Fruit fly (Drosophila melanogaster) whole organism, embryonic: Measurements from ENCODE around the gene Cpr62Bc.

ENCODE experiments used
- Awh ChIP-seq: fragments of 200-800 bp; sonication (Bioruptor generic); IDR thresholded peaks from 2 replicates; pipeline ENCODE4, ENCODE4 v1.3.6; 2022; ENCODE audit warnings: missing biosample characterization, missing genetic modification characterization
- CG11695 ChIP-seq: fragments of 200-800 bp; sonication (Bioruptor generic); IDR thresholded peaks from 3 replicates; pipeline ENCODE4 v1.3.6; 2022; ENCODE audit warnings: missing biosample characterization, missing genetic modification characterization
- CG12071 ChIP-seq: fragments of 200-800 bp; sonication (Bioruptor generic); optimal IDR thresholded peaks from 3 replicates; lab custom pipeline; 2018; ENCODE audit warnings: missing biosample characterization, mild to moderate bottlenecking, missing genetic modification characterization
- CG12769 ChIP-seq: fragments of 200-800 bp; sonication (Bioruptor generic); optimal IDR thresholded peaks from 2 replicates; lab custom pipeline; 2019; ENCODE audit warnings: missing biosample characterization, mild to moderate bottlenecking, missing genetic modification characterization, moderate library complexity
- CG13123 ChIP-seq: fragments of 200-800 bp; sonication (Bioruptor generic); optimal IDR thresholded peaks from 2 replicates; lab custom pipeline; 2016; ENCODE audit warnings: missing biosample characterization, missing genetic modification characterization
- CG13424 ChIP-seq: fragments of 200-800 bp; sonication (Bioruptor generic); optimal IDR thresholded peaks from 2 replicates; lab custom pipeline; 2019; ENCODE audit warnings: missing biosample characterization, mild to moderate bottlenecking, missing genetic modification characterization, moderate library complexity
- CG14710 ChIP-seq: fragments of 200-800 bp; sonication (Bioruptor generic); optimal IDR thresholded peaks from 3 replicates; lab custom pipeline; 2019; ENCODE audit warnings: missing biosample characterization, mild to moderate bottlenecking, missing genetic modification characterization, moderate library complexity
- CG15696 ChIP-seq: fragments of 200-800 bp; sonication (Bioruptor generic); optimal IDR thresholded peaks from 2 replicates; lab custom pipeline; 2019; ENCODE audit warnings: missing biosample characterization, mild to moderate bottlenecking, missing genetic modification characterization, moderate library complexity
- CG1602 ChIP-seq: fragments of 200-800 bp; sonication (Bioruptor generic); optimal IDR thresholded peaks from 3 replicates; lab custom pipeline; 2016; ENCODE audit warnings: missing biosample characterization, missing genetic modification characterization
- CG17829 ChIP-seq: fragments of 200-800 bp; optimal IDR thresholded peaks from 2 replicates; lab custom pipeline; 2019; ENCODE audit warnings: missing biosample characterization, mild to moderate bottlenecking, missing genetic modification characterization, moderate library complexity
- CG18011 ChIP-seq: fragments of 200-800 bp; sonication (Bioruptor generic); optimal IDR thresholded peaks from 2 replicates; lab custom pipeline; 2017; ENCODE audit warnings: missing biosample characterization, missing genetic modification characterization, mild to moderate bottlenecking, moderate library complexity, missing genotype
- CG30020 ChIP-seq: fragments of 200-800 bp; optimal IDR thresholded peaks from 2 replicates; lab custom pipeline; 2019; ENCODE audit warnings: missing biosample characterization, mild to moderate bottlenecking, missing genetic modification characterization, moderate library complexity
- CG30431 ChIP-seq: fragments of 200-800 bp; sonication (Bioruptor generic); optimal IDR thresholded peaks from 2 replicates; lab custom pipeline; 2017; ENCODE audit warnings: missing biosample characterization, missing genetic modification characterization
- CG4707 ChIP-seq: fragments of 200-800 bp; sonication (Bioruptor generic); optimal IDR thresholded peaks from 2 replicates; lab custom pipeline; 2018; ENCODE audit warnings: missing biosample characterization, mild to moderate bottlenecking, missing genetic modification characterization, moderate library complexity
- CG9817 ChIP-seq: fragments of 200-800 bp; sonication (Bioruptor generic); optimal IDR thresholded peaks from 2 replicates; lab custom pipeline; 2018; ENCODE audit warnings: missing biosample characterization, mild to moderate bottlenecking, missing genetic modification characterization, moderate library complexity
- CG9876 ChIP-seq: fragments of 200-800 bp; sonication (Bioruptor generic); optimal IDR thresholded peaks from 2 replicates; lab custom pipeline; 2016; ENCODE audit warnings: missing biosample characterization, missing genetic modification characterization
- D ChIP-seq, 2 experiments: fragments of 200-800 bp in 1 of 2; fragments of >200 bp in 1 of 2; sonication (Bioruptor generic) in 1 of 2; optimal IDR thresholded peaks; 2 replicates in 1 of 2; 3 replicates in 1 of 2; lab custom pipeline; 2017; ENCODE audit warnings: mild to moderate bottlenecking in 1 of 2, missing biosample characterization in 1 of 2, missing genetic modification characterization in 1 of 2, missing genetic modification reagents in 1 of 2
- Dip3 ChIP-seq: fragments of 200-800 bp; sonication (Bioruptor generic); optimal IDR thresholded peaks from 3 replicates; lab custom pipeline; 2016; ENCODE audit warnings: missing biosample characterization, missing genetic modification characterization
- E2f1 ChIP-seq: fragments of 200-800 bp; sonication (Bioruptor generic); IDR thresholded peaks from 2 replicates; pipeline ENCODE4 v1.3.6; 2022; ENCODE audit warnings: missing biosample characterization, missing genetic modification characterization
- Elba2 ChIP-seq: fragments of 200-800 bp; sonication (Bioruptor generic); optimal IDR thresholded peaks from 3 replicates; lab custom pipeline; 2016; ENCODE audit warnings: missing biosample characterization, missing genetic modification characterization
- HLH54F ChIP-seq: fragments of 200-800 bp; sonication (Bioruptor generic); optimal IDR thresholded peaks from 3 replicates; lab custom pipeline; 2016; ENCODE audit warnings: missing biosample characterization, missing genetic modification characterization
- Hey ChIP-seq: fragments of 200-800 bp; sonication (Bioruptor generic); optimal IDR thresholded peaks from 3 replicates; lab custom pipeline; 2018; ENCODE audit warnings: missing biosample characterization, mild to moderate bottlenecking, missing genetic modification characterization
- Hr3 ChIP-seq: fragments of 200-800 bp; sonication (Bioruptor generic); optimal IDR thresholded peaks from 3 replicates; lab custom pipeline; 2016; ENCODE audit warnings: missing biosample characterization, missing genetic modification characterization
- Hr78 ChIP-seq, 2 experiments: fragments of 200-800 bp in 1 of 2; fragments of >200 bp in 1 of 2; sonication (Bioruptor generic) in 1 of 2; optimal IDR thresholded peaks; 2 replicates each; lab custom pipeline; 2017 to 2019; ENCODE audit warnings: missing biosample characterization in 2 of 2, missing genetic modification characterization in 2 of 2, mild to moderate bottlenecking in 1 of 2, moderate library complexity in 1 of 2
- Hsf ChIP-seq: fragments of 200-800 bp; sonication (Bioruptor generic); optimal IDR thresholded peaks from 3 replicates; lab custom pipeline; 2016; ENCODE audit warnings: missing biosample characterization, missing genetic modification characterization
- MBD-R2 ChIP-seq: fragments of 200-800 bp; sonication (Bioruptor generic); IDR thresholded peaks from 2 replicates; pipeline ENCODE4 v1.3.6; 2022; ENCODE audit warnings: missing biosample characterization, missing genetic modification characterization
- NFAT ChIP-seq: fragments of 200-800 bp; sonication (Bioruptor generic); IDR thresholded peaks from 2 replicates; pipeline ENCODE4 v1.3.6; 2022; ENCODE audit warnings: missing biosample characterization, missing genetic modification characterization
- Pdp1 ChIP-seq, 2 experiments: fragments of 200-800 bp; sonication (Bioruptor generic); optimal IDR thresholded peaks; 3 replicates each; lab custom pipeline; 2016; ENCODE audit warnings: missing biosample characterization in 2 of 2, missing genetic modification characterization in 2 of 2, mild to moderate bottlenecking in 1 of 2, moderate library complexity in 1 of 2
- Sry-β ChIP-seq: fragments of 200-800 bp; sonication (Bioruptor generic); optimal IDR thresholded peaks from 2 replicates; lab custom pipeline; 2018; ENCODE audit warnings: missing biosample characterization, mild to moderate bottlenecking, missing genetic modification characterization, moderate library complexity
- ac ChIP-seq: fragments of 200-800 bp; sonication (Bioruptor generic); optimal IDR thresholded peaks from 3 replicates; lab custom pipeline; 2017; ENCODE audit warnings: missing biosample characterization, mild to moderate bottlenecking, missing genetic modification characterization
- chif ChIP-seq, 2 experiments: fragments of 200-800 bp; sonication (Bioruptor generic); optimal IDR thresholded peaks; 3 replicates each; lab custom pipeline; 2016; ENCODE audit warnings: missing biosample characterization in 2 of 2, missing genetic modification characterization in 2 of 2
- chn ChIP-seq: fragments of 200-800 bp; sonication (Bioruptor generic); optimal IDR thresholded peaks from 2 replicates; lab custom pipeline; 2016; ENCODE audit warnings: missing biosample characterization, missing genetic modification characterization
- ci ChIP-seq: fragments of 200-800 bp; sonication (Bioruptor generic); IDR thresholded peaks from 3 replicates; pipeline ENCODE4 v1.3.6; 2022; ENCODE audit warnings: missing biosample characterization, missing genetic modification characterization
- dati ChIP-seq: fragments of 200-800 bp; sonication (Bioruptor generic); IDR thresholded peaks from 2 replicates; pipeline ENCODE4 v1.3.6; 2022; ENCODE audit warnings: missing biosample characterization, missing genetic modification characterization
- dm ChIP-seq: fragments of 200-800 bp; sonication (Bioruptor generic); optimal IDR thresholded peaks from 3 replicates; lab custom pipeline; 2016; ENCODE audit warnings: missing biosample characterization, missing genetic modification characterization
- emc ChIP-seq: fragments of 200-800 bp; sonication (Bioruptor generic); optimal IDR thresholded peaks from 2 replicates; lab custom pipeline; 2016; ENCODE audit warnings: missing biosample characterization, missing genetic modification characterization
- en ChIP-seq: fragments of 200-800 bp; sonication (Bioruptor generic); optimal IDR thresholded peaks from 2 replicates; lab custom pipeline; 2016; ENCODE audit warnings: missing biosample characterization, missing genetic modification characterization
- exex ChIP-seq: fragments of 200-800 bp; sonication (Bioruptor generic); optimal IDR thresholded peaks from 4 replicates; lab custom pipeline; 2018; ENCODE audit warnings: missing biosample characterization, mild to moderate bottlenecking, missing genetic modification characterization, moderate library complexity
- fd3F ChIP-seq: fragments of 200-800 bp; sonication (Bioruptor generic); optimal IDR thresholded peaks from 2 replicates; lab custom pipeline; 2018; ENCODE audit warnings: missing biosample characterization, mild to moderate bottlenecking, missing genetic modification characterization, moderate library complexity
- fu2 ChIP-seq: fragments of 200-800 bp; sonication (Bioruptor generic); optimal IDR thresholded peaks from 2 replicates; lab custom pipeline; 2016; ENCODE audit warnings: missing biosample characterization, missing genetic modification characterization
- gcm ChIP-seq: fragments of 200-800 bp; sonication (Bioruptor generic); optimal IDR thresholded peaks from 2 replicates; lab custom pipeline; 2019; ENCODE audit warnings: missing biosample characterization, mild to moderate bottlenecking, missing genetic modification characterization, moderate library complexity
- gfzf ChIP-seq: fragments of 200-800 bp; sonication (Bioruptor generic); optimal IDR thresholded peaks from 2 replicates; lab custom pipeline; 2016; ENCODE audit warnings: missing biosample characterization, mild to moderate bottlenecking, missing genetic modification characterization, moderate library complexity
- gt ChIP-seq: fragments of 200-800 bp; sonication (Bioruptor generic); IDR thresholded peaks from 2 replicates; pipeline ENCODE4 v1.3.6; 2022; ENCODE audit warnings: missing biosample characterization, missing genetic modification characterization
- jigr1 ChIP-seq: fragments of 200-800 bp; sonication (Bioruptor generic); IDR thresholded peaks from 3 replicates; pipeline ENCODE4 v1.3.6; 2022; ENCODE audit warnings: missing biosample characterization, missing genetic modification characterization
- knrl ChIP-seq: fragments of 200-800 bp; sonication (Bioruptor generic); IDR thresholded peaks from 3 replicates; pipeline ENCODE4 v1.3.6; 2022; ENCODE audit warnings: missing biosample characterization, missing genetic modification characterization; ENCODE audit not compliant: partially characterized antibody
- lbe ChIP-seq: fragments of 200-800 bp; sonication (Bioruptor generic); optimal IDR thresholded peaks from 2 replicates; lab custom pipeline; 2016; ENCODE audit warnings: missing biosample characterization, mild to moderate bottlenecking, missing genetic modification characterization
- nmo ChIP-seq: fragments of 200-800 bp; sonication (Bioruptor generic); optimal IDR thresholded peaks from 2 replicates; lab custom pipeline; 2018; ENCODE audit warnings: missing biosample characterization, mild to moderate bottlenecking, missing genetic modification characterization, moderate library complexity
- peb ChIP-seq: fragments of 200-800 bp; sonication (Bioruptor generic); IDR thresholded peaks from 2 replicates; pipeline ENCODE4 v1.3.6; 2022; ENCODE audit warnings: missing biosample characterization, missing genetic modification characterization
- sima ChIP-seq: fragments of 200-800 bp; sonication (Bioruptor generic); optimal IDR thresholded peaks from 2 replicates; lab custom pipeline; 2016; ENCODE audit warnings: missing biosample characterization, missing genetic modification characterization
- tll ChIP-seq, 2 experiments: fragments of 200-800 bp in 1 of 2; fragments of >200 bp in 1 of 2; sonication (Bioruptor generic) in 1 of 2; optimal IDR thresholded peaks; 2 replicates each; lab custom pipeline; 2017 to 2019; ENCODE audit warnings: missing biosample characterization in 2 of 2, missing genetic modification characterization in 2 of 2, mild to moderate bottlenecking in 1 of 2, moderate library complexity in 1 of 2

Gene Cpr62Bc

DNA sequence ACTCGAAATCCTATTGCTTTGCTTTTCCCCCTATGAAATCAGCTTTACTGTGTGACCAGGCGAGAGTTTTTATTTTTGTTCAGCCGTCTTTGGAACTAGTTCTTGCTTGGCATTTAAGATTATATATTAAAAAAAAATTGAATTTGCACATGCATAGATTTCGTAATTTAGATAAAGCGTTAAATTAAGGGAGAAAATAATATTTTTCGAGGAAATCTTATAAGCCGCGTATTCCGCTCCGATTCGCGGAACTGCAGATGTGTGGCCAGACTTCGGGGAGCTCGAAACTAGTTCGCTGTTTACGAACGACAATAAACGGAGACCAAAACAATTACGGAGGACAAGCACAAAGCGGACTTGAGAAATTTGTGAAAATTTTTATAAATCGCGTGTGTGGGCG lies 39.1 kb downstream of the Cpr62Bc start, which contains the start of the genes JTBR and CG42676 (continued):
- TF ChIP-seq Elba2 (peak; percentile 57), CG1602 (no peak), en (no peak), sima (GFP tag; lab: Kevin White, UChicago) (no peak), jigr1 (no peak), fu2 (no peak), fd3F (GFP tag; lab: Kevin White, UChicago) (no peak), nmo (GFP tag; lab: Kevin White, UChicago) (peak; percentile 54), Hsf (peak; percentile 5), E2f1 (no peak), ci (no peak), Sry-β (GFP tag; lab: Kevin White, UChicago) (peak; percentile 60), CG30431 (GFP tag; lab: Kevin White, UChicago) (no peak), Hr3 (GFP tag; lab: Kevin White, UChicago) (no peak), D (optimal IDR thresholded peaks at IDR 0.05; lab: Kevin White, UChicago) (no peak), D (GFP tag; optimal IDR thresholded peaks at IDR 0.05; lab: Kevin White, UChicago) (no peak), CG12769 (no peak), exex (peak; percentile 36), gcm (GFP tag; lab: Kevin White, UChicago) (no peak), emc (GFP tag; lab: Kevin White, UChicago) (no peak), Hr78 (GFP tag; optimal IDR thresholded peaks at IDR 0.05; lab: Kevin White, UChicago) (no peak), Awh (GFP tag; lab: Robert Waterston, UW) (no peak), CG15696 (tag; lab: Kevin White, UChicago) (peak; percentile 22), gt (GFP tag; lab: Robert Waterston, UW) (no peak), lbe (GFP tag; lab: Kevin White, UChicago) (no peak), CG12071 (GFP tag; lab: Kevin White, UChicago) (no peak), CG4707 (no peak), CG18011 (no peak), CG9876 (no peak), Pdp1 (GFP tag; optimal IDR thresholded peaks at IDR 0.05; lab: Kevin White, UChicago) (peak in 1 of 2 experiments; percentile 45), HLH54F (GFP tag; lab: Kevin White, UChicago) (no peak), knrl (GFP tag; lab: Robert Waterston, UW) (peak; percentile 71), CG17829 (tag; lab: Kevin White, UChicago) (peak; percentile 35), CG11695 (no peak), NFAT (GFP tag; lab: Robert Waterston, UW) (no peak), CG14710 (tag; lab: Kevin White, UChicago) (peak; percentile 93), ac (no peak), CG30020 (tag; lab: Kevin White, UChicago) (peak; percentile 25), CG13123 (GFP tag; lab: Kevin White, UChicago) (no peak), chn (GFP tag; lab: Kevin White, UChicago) (no peak), dm (GFP tag; lab: Kevin White, UChicago) (peak; percentile 29), Hey (tag; lab: Kevin White, UChicago) (no peak), peb (GFP tag; lab: Robert Waterston, UW) (no peak), CG9817 (tag; lab: Kevin White, UChicago) (no peak), tll (GFP tag; optimal IDR thresholded peaks at IDR 0.05; lab: Kevin White, UChicago) (no peak), CG13424 (tag; lab: Kevin White, UChicago) (peak; percentile 25), dati (GFP tag; lab: Robert Waterston, UW) (no peak), chif (GFP tag; optimal IDR thresholded peaks at IDR 0.05; lab: Kevin White, UChicago) (peak in 1 of 2 experiments; percentile 8), Dip3 (GFP tag; lab: Kevin White, UChicago) (no peak), gfzf (GFP tag; lab: Kevin White, UChicago) (peak; percentile 73), MBD-R2 (GFP tag; lab: Robert Waterston, UW) (peak; percentile 82; the same call in 1 of the 2 replicates)
